Fruit fly (Drosophila melanogaster): ENCODE measurements around the gene CG14718.

The CG14718 gene

dm6 chr3R:11678016-11678415 lies 22.4 kb upstream of the CG14718 start, which contains the start of gene CG18476:
CG18476 (minus strand) TSS chr3R:11678116.
- TF ChIP-seq CG17801 (GFP tag; optimal IDR thresholded peaks at IDR 0.05; ENCODE audit: partially characterized antibody) = peak; percentile 97

dm6 chr3R:11679513-11679912 lies 20.9 kb upstream of the CG14718 start, which contains the start of the genes Taf12 and Ho:
Taf12 (minus strand) TSS chr3R:11679690.
Ho (plus strand) TSS chr3R:11679743.
- peak; percentile 46 for TF ChIP-seq CG17801 (GFP tag; optimal IDR thresholded peaks at IDR 0.05; ENCODE audit: partially characterized antibody)

dm6 chr3R:11683675-11684074 lies 16.7 kb upstream of the CG14718 start:
- TF ChIP-seq CG17801 (GFP tag; optimal IDR thresholded peaks at IDR 0.05; ENCODE audit: partially characterized antibody) = no peak

dm6 chr3R:11684316-11684715 lies 16.1 kb upstream of the CG14718 start, which contains the start of gene CG6830:
CG6830 (minus strand) TSS chr3R:11684342.
- no peak for TF ChIP-seq CG17801 (GFP tag; optimal IDR thresholded peaks at IDR 0.05; ENCODE audit: partially characterized antibody)

- TF ChIP-seq CG17801 (GFP tag; optimal IDR thresholded peaks at IDR 0.05; ENCODE audit: partially characterized antibody) = peak; percentile 36
These were observed 12.4 kb upstream of the CG14718 start, which contains the start of gene CG6834 for dm6 chr3R:11688055-11688454. CG6834 (minus strand) TSS chr3R:11688133.

- no peak for TF ChIP-seq CG17801 (GFP tag; optimal IDR thresholded peaks at IDR 0.05; ENCODE audit: partially characterized antibody)
These were observed 10.5 kb upstream of the CG14718 start, which contains the start of gene CG6908 for dm6 chr3R:11689900-11690299. CG6908 (minus strand) TSS chr3R:11690051.

- TF ChIP-seq CG17801 (GFP tag; optimal IDR thresholded peaks at IDR 0.05; ENCODE audit: partially characterized antibody) = no peak
These were observed 9.4 kb upstream of the CG14718 start for dm6 chr3R:11690857-11691471.

- TF ChIP-seq CG17801 (GFP tag; optimal IDR thresholded peaks at IDR 0.05; ENCODE audit: partially characterized antibody) = no peak
These were observed 8.7 kb upstream of the CG14718 start, which contains the start of gene CG18765 for dm6 chr3R:11691747-11692146. CG18765 (minus strand) TSS chr3R:11691799.

dm6 chr3R:11692504-11692903 lies 7.9 kb upstream of the CG14718 start:
- TF ChIP-seq CG17801 (GFP tag; optimal IDR thresholded peaks at IDR 0.05; ENCODE audit: partially characterized antibody) = no peak

- TF ChIP-seq CG17801 (GFP tag; optimal IDR thresholded peaks at IDR 0.05; ENCODE audit: partially characterized antibody) = no peak
These were observed 5.8 kb upstream of the CG14718 start, which contains the start of gene Fer3 for dm6 chr3R:11694311-11695305. Fer3 (minus strand) TSS chr3R:11694311.

dm6 chr3R:11696209-11696608 lies 4.2 kb upstream of the CG14718 start, which contains the start of gene CG14717:
CG14717 (plus strand) TSS chr3R:11696509.
- no peak for TF ChIP-seq CG17801 (GFP tag; optimal IDR thresholded peaks at IDR 0.05; ENCODE audit: partially characterized antibody)

dm6 chr3R:11703730-11704129 lies 3.3 kb downstream of the CG14718 start, which contains the start of gene I-t:
I-t (plus strand) TSS chr3R:11704030.
- no peak for TF ChIP-seq CG17801 (GFP tag; optimal IDR thresholded peaks at IDR 0.05; ENCODE audit: partially characterized antibody)

- no peak for TF ChIP-seq CG17801 (GFP tag; optimal IDR thresholded peaks at IDR 0.05; ENCODE audit: partially characterized antibody)
These were observed 11.0 kb downstream of the CG14718 start, which contains the start of gene CG14720 for dm6 chr3R:11711376-11711775. CG14720 (plus strand) TSS chr3R:11711676.

- TF ChIP-seq CG17801 (GFP tag; optimal IDR thresholded peaks at IDR 0.05; ENCODE audit: partially characterized antibody) = no peak
These were observed 21.2 kb downstream of the CG14718 start, which contains the start of gene CG12594 for dm6 chr3R:11721593-11721992. CG12594 (plus strand) TSS chr3R:11721734.

dm6 chr3R:11735337-11735736 lies 34.9 kb downstream of the CG14718 start, which contains the start of gene CG14721:
CG14721 (plus strand) TSS chr3R:11735447.
- no peak for TF ChIP-seq CG17801 (GFP tag; optimal IDR thresholded peaks at IDR 0.05; ENCODE audit: partially characterized antibody)

All from ovary, adult (tissue).